Fruit fly (Drosophila melanogaster): Measurements from ENCODE around the gene cm.

Gene cm

DNA sequence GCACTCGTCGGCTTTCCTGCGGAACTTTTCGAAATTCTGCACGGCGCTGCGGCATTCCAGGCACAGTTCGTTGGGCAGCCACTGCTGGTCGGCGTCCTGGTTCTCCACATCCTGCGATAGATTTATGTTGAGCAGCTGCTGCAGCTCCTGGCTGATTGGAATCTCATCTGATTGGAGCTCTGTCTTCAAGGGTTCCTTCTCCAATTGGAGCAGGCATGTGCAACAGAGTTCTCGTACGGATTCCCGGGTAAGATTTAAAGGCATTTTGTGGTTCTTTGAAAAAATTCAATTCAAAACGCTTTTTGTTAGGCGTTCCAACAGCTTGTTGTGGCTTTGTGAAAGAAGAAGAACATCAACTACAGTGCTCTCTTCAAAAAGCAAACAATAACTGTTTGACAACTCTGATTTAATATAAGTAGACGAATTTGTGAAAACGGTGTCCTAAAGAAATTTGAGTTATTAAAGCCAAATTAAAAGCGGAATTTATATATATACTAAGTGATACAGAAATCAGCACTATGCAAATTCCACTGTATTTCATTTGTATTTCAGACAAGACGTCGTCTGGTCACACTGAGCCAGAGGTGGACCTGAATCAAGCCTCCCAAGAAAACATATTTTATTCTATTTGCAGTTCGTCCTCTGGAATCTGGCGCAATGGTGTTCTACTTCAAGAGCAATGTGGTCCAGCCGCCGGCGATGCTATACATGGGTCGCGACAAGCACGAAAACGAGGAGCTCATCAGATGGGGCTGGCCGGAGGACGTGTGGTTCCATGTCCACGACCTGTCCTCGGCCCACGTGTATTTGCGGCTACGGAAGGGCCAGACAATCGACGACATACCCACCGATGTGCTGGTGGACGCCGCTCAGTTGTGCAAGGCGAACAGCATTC is 2.6 kb upstream of the cm start, which contains the start of the genes CG3032 and CG4593 (continued):
- TF ChIP-seq CG8944 (GFP tag; optimal IDR thresholded peaks at IDR 0.05), result peak; percentile 67
- peak; percentile 87 for TF ChIP-seq al (GFP tag; IDR thresholded peaks at IDR 0.05)
- peak; percentile 74 for TF ChIP-seq wor (GFP tag; IDR thresholded peaks at IDR 0.05)
- peak; percentile 85 for TF ChIP-seq Sox102F (GFP tag; optimal IDR thresholded peaks at IDR 0.05)
- TF ChIP-seq CG34422 (GFP tag; IDR thresholded peaks at IDR 0.05), result peak; percentile 92
- TF ChIP-seq CG3163 (GFP tag; optimal IDR thresholded peaks at IDR 0.05), result peak; percentile 40
- peak; percentile 79; the same call in 1 of the 3 replicates for TF ChIP-seq CG7357 (GFP tag; IDR thresholded peaks at IDR 0.05)
- TF ChIP-seq gce (GFP tag; IDR thresholded peaks at IDR 0.05), result peak; percentile 79; the same call in 2 of the 3 replicates
- no peak for TF ChIP-seq CG42726 (GFP tag; IDR thresholded peaks at IDR 0.05; ENCODE audit: partially characterized antibody)
- peak; percentile 88 for TF ChIP-seq Atf6 (GFP tag; IDR thresholded peaks at IDR 0.05)
- no peak for TF ChIP-seq CG3407 (GFP tag; optimal IDR thresholded peaks at IDR 0.05)
- no peak for TF ChIP-seq pita (GFP tag; optimal IDR thresholded peaks at IDR 0.05)
- TF ChIP-seq sug (tag; optimal IDR thresholded peaks at IDR 0.05), result peak; percentile 51
- TF ChIP-seq CG11247 (GFP tag; IDR thresholded peaks at IDR 0.05), result peak; percentile 87
- peak; percentile 93 for TF ChIP-seq vvl (GFP tag; IDR thresholded peaks at IDR 0.05)
- peak; percentile 73 for TF ChIP-seq GATAe (GFP tag; conservative IDR thresholded peaks at IDR 0.05)
- TF ChIP-seq Fer2 (tag; optimal IDR thresholded peaks at IDR 0.05), result peak; percentile 33
- peak; percentile 70 for TF ChIP-seq caup (GFP tag; optimal IDR thresholded peaks at IDR 0.05; ENCODE audit: severe bottlenecking)
- peak; percentile 61 for TF ChIP-seq tap (tag; optimal IDR thresholded peaks at IDR 0.05)
- peak; percentile 28 for TF ChIP-seq Dp (GFP tag; optimal IDR thresholded peaks at IDR 0.05)
- TF ChIP-seq Abd-B (GFP tag; optimal IDR thresholded peaks at IDR 0.05), result peak; percentile 75
- peak; percentile 34 for TF ChIP-seq CG3838 (GFP tag; optimal IDR thresholded peaks at IDR 0.05)
- peak; percentile 88 for TF ChIP-seq Hsf (GFP tag; optimal IDR thresholded peaks at IDR 0.05)
- TF ChIP-seq CG18476 (GFP tag; optimal IDR thresholded peaks at IDR 0.05), result peak; percentile 69
- peak; percentile 92 for TF ChIP-seq dysf (GFP tag; IDR thresholded peaks at IDR 0.05)
- peak; percentile 27 for TF ChIP-seq CG33557 (GFP tag; optimal IDR thresholded peaks at IDR 0.05)
- no peak for TF ChIP-seq CG2129 (GFP tag; IDR thresholded peaks at IDR 0.05; ENCODE audit: partially characterized antibody)
- no peak for TF ChIP-seq corto (GFP tag; optimal IDR thresholded peaks at IDR 0.05)
- TF ChIP-seq CG10209 (GFP tag; optimal IDR thresholded peaks at IDR 0.05), result peak; percentile 74
- TF ChIP-seq emc (GFP tag; optimal IDR thresholded peaks at IDR 0.05), result peak; percentile 38
- TF ChIP-seq Dfd (GFP tag; optimal IDR thresholded peaks at IDR 0.05), result no peak
- no peak for TF ChIP-seq Hr78 (GFP tag; optimal IDR thresholded peaks at IDR 0.05)
- TF ChIP-seq Fer3 (tag; optimal IDR thresholded peaks at IDR 0.05), result peak; percentile 82
- TF ChIP-seq br (optimal IDR thresholded peaks at IDR 0.05), result no peak
- TF ChIP-seq CG18764 (GFP tag; optimal IDR thresholded peaks at IDR 0.05), result peak; percentile 59
- peak; percentile 44 for TF ChIP-seq Atf-2 (GFP tag; optimal IDR thresholded peaks at IDR 0.05)
- TF ChIP-seq run (tag; optimal IDR thresholded peaks at IDR 0.05), result peak; percentile 57
- TF ChIP-seq CG17568 (GFP tag; optimal IDR thresholded peaks at IDR 0.05), result peak; percentile 69
- TF ChIP-seq abd-A (tag; optimal IDR thresholded peaks at IDR 0.05), result no peak
- peak; percentile 86 for TF ChIP-seq CG4617 (GFP tag; optimal IDR thresholded peaks at IDR 0.05; ENCODE audit: borderline replicate concordance)
- peak; percentile 14 for TF ChIP-seq CG8089 (GFP tag; optimal IDR thresholded peaks at IDR 0.05)
- TF ChIP-seq CG11398 (GFP tag; optimal IDR thresholded peaks at IDR 0.05), result peak; percentile 40
- no peak for TF ChIP-seq CG3065 (GFP tag; optimal IDR thresholded peaks at IDR 0.05)
- TF ChIP-seq NfI (GFP tag; optimal IDR thresholded peaks at IDR 0.05), result peak; percentile 80
- TF ChIP-seq CG12155 (GFP tag; optimal IDR thresholded peaks at IDR 0.05), result peak; percentile 85
- TF ChIP-seq CG34224 (GFP tag; IDR thresholded peaks at IDR 0.05; ENCODE audit: partially characterized antibody), result no peak
- TF ChIP-seq hkb (optimal IDR thresholded peaks at IDR 0.05), result no peak
- TF ChIP-seq hkb (GFP tag; IDR thresholded peaks at IDR 0.05), result peak; percentile 83
